Fruit fly (Drosophila melanogaster) whole organism, adult: ENCODE results near the gene Hml.

Experiments
- CG11617 ChIP-seq: fragments of 200-800 bp; sonication (Bioruptor generic); optimal IDR thresholded peaks from 2 replicates; lab custom pipeline; 2017; ENCODE audit warnings: mild to moderate bottlenecking, missing biosample characterization, missing genetic modification reagents, missing genetic modification characterization
- CG12768 ChIP-seq: fragments of 200-800 bp; sonication (Bioruptor generic); optimal IDR thresholded peaks from 2 replicates; lab custom pipeline; 2017; ENCODE audit warnings: missing biosample characterization, missing genetic modification characterization, mild to moderate bottlenecking, moderate library complexity, missing genetic modification reagents
- CG14711 ChIP-seq: fragments of 200-800 bp; sonication (Bioruptor generic); optimal IDR thresholded peaks from 2 replicates; lab custom pipeline; 2018; ENCODE audit warnings: missing biosample characterization, mild to moderate bottlenecking, missing genetic modification characterization, moderate library complexity
- CG1620 ChIP-seq: fragments of 200-800 bp; sonication (Bioruptor generic); optimal IDR thresholded peaks from 2 replicates; lab custom pipeline; 2016; ENCODE audit warnings: missing biosample characterization, missing genetic modification characterization
- CG33017 ChIP-seq: fragments of 200-800 bp; sonication (Bioruptor generic); optimal IDR thresholded peaks from 2 replicates; lab custom pipeline; 2018; ENCODE audit warnings: missing biosample characterization, mild to moderate bottlenecking, missing genetic modification characterization, moderate library complexity
- CG5204 ChIP-seq: fragments of 200-800 bp; sonication (Bioruptor generic); optimal IDR thresholded peaks from 2 replicates; lab custom pipeline; 2016; ENCODE audit warnings: missing biosample characterization, missing genetic modification characterization
- CG7045 ChIP-seq: fragments of 200-800 bp; sonication (Bioruptor generic); optimal IDR thresholded peaks from 2 replicates; lab custom pipeline; 2017; ENCODE audit warnings: missing biosample characterization, mild to moderate bottlenecking, missing genetic modification characterization
- CG7101 ChIP-seq: fragments of 200-800 bp; sonication (Bioruptor generic); optimal IDR thresholded peaks from 2 replicates; lab custom pipeline; 2018; ENCODE audit warnings: missing biosample characterization, mild to moderate bottlenecking, missing genetic modification characterization, moderate library complexity
- Clk ChIP-seq: fragments of 200-800 bp; sonication (Bioruptor generic); optimal IDR thresholded peaks from 2 replicates; lab custom pipeline; 2017; ENCODE audit warnings: missing biosample characterization, missing genetic modification characterization
- Crg-1 ChIP-seq: fragments of 200-800 bp; sonication (Bioruptor generic); optimal IDR thresholded peaks from 2 replicates; lab custom pipeline; 2016; ENCODE audit warnings: missing biosample characterization, missing genetic modification characterization
- Hr96 ChIP-seq: fragments of 200-800 bp; sonication (Bioruptor generic); optimal IDR thresholded peaks from 2 replicates; lab custom pipeline; 2016; ENCODE audit warnings: missing biosample characterization, missing genetic modification characterization
- Mnt ChIP-seq: fragments of 200-800 bp; sonication (Bioruptor generic); optimal IDR thresholded peaks from 2 replicates; lab custom pipeline; 2016; ENCODE audit warnings: missing biosample characterization, mild to moderate bottlenecking, missing genetic modification characterization
- bab1 ChIP-seq: fragments of 200-800 bp; sonication (Bioruptor generic); optimal IDR thresholded peaks from 3 replicates; lab custom pipeline; 2019; ENCODE audit warnings: missing biosample characterization, mild to moderate bottlenecking, missing genetic modification characterization, moderate library complexity
- cic ChIP-seq: fragments of 200-800 bp; sonication (Bioruptor generic); optimal IDR thresholded peaks from 2 replicates; lab custom pipeline; 2017; ENCODE audit warnings: missing biosample characterization, mild to moderate bottlenecking, missing genetic modification characterization, moderate library complexity
- cnc ChIP-seq, 2 experiments: fragments of >200 bp; optimal IDR thresholded peaks; 2 replicates each; lab custom pipeline; 2017
- kay ChIP-seq: fragments of 200-800 bp; sonication (Bioruptor generic); peaks from one replicate; lab custom pipeline; 2016; ENCODE audit warnings: missing biosample characterization, missing genetic modification characterization, borderline replicate concordance
- ovo ChIP-seq: fragments of 200-800 bp; sonication (Bioruptor generic); optimal IDR thresholded peaks from 2 replicates; lab custom pipeline; 2016; ENCODE audit warnings: missing biosample characterization, missing genetic modification characterization
- pad ChIP-seq: fragments of 200-800 bp; sonication (Bioruptor generic); optimal IDR thresholded peaks from 3 replicates; lab custom pipeline; 2017; ENCODE audit warnings: missing biosample characterization, missing genetic modification characterization, mild to moderate bottlenecking, moderate library complexity, missing genetic modification reagents
- tj ChIP-seq: fragments of 200-800 bp; sonication (Bioruptor generic); optimal IDR thresholded peaks from 3 replicates; lab custom pipeline; 2017; ENCODE audit warnings: missing biosample characterization, mild to moderate bottlenecking, missing genetic modification characterization, moderate library complexity
- toe ChIP-seq: fragments of 200-800 bp; sonication (Bioruptor generic); optimal IDR thresholded peaks from 2 replicates; lab custom pipeline; 2016; ENCODE audit warnings: missing biosample characterization, missing genetic modification characterization

The Hml gene

DNA sequence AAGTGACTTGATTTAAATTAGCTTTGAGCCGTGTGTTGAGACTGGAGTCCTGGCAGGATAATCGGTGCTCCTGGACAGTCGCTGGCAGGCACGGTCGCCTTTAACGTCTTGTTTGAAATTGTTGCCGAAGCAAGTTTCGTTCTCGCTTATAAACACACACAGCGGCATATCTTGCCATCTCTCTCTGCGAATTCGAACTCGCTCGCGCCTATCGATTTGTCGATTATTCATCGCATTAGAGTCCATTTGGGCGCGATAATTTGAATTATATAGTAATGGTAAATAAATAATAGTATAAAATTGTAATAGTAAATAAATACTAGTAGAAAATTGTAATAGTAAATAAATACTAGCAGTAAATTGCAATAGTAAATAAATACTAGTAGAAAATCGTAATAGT lies 20.9 kb downstream of the Hml start, which contains the start of gene CG8745:
CG8745 (minus strand) TSS at position 126 of the 400 bp plus-strand sequence.
- no peak for TF ChIP-seq bab1 (GFP tag; lab: Kevin White, UChicago)
- no peak for TF ChIP-seq CG5204 (GFP tag; lab: Kevin White, UChicago)
- no peak for TF ChIP-seq Crg-1 (GFP tag; lab: Kevin White, UChicago)
- TF ChIP-seq cic (GFP tag; lab: Kevin White, UChicago) = no peak
- TF ChIP-seq ovo (GFP tag; lab: Kevin White, UChicago) = no peak
- TF ChIP-seq CG12768 (GFP tag; lab: Kevin White, UChicago) = no peak
- no peak for TF ChIP-seq pad
- no peak for TF ChIP-seq CG7045 (GFP tag; lab: Kevin White, UChicago)
- no peak for TF ChIP-seq CG14711 (tag; lab: Kevin White, UChicago)
- no peak for TF ChIP-seq Mnt (GFP tag; lab: Kevin White, UChicago)
- TF ChIP-seq Hr96 = no peak
- TF ChIP-seq CG7101 (tag; lab: Kevin White, UChicago) = no peak
- TF ChIP-seq Clk (GFP tag; lab: Kevin White, UChicago) = no peak
- no peak for TF ChIP-seq tj (GFP tag; lab: Kevin White, UChicago)
- no peak for TF ChIP-seq CG33017 (tag; lab: Kevin White, UChicago)
- TF ChIP-seq kay = no peak

DNA sequence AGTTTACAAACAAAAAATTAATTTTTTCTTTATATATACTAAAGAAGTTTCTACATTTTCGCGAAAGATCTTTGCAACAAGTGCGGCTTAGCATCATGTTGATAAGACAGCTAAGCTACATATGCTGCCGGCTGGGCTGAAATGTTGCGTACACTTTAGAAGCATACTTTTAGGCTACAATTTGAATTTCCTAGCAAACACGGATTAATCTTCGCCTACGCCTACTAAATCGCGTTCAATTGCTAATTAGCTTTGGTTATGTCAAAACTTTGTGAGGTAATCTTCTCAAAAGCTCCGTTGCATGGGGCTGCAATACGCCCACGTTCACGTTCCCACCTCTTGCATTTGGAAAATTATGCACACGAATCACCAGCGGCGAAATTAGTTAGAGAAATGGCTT lies 31.1 kb downstream of the Hml start:
- TF ChIP-seq kay = no peak

DNA sequence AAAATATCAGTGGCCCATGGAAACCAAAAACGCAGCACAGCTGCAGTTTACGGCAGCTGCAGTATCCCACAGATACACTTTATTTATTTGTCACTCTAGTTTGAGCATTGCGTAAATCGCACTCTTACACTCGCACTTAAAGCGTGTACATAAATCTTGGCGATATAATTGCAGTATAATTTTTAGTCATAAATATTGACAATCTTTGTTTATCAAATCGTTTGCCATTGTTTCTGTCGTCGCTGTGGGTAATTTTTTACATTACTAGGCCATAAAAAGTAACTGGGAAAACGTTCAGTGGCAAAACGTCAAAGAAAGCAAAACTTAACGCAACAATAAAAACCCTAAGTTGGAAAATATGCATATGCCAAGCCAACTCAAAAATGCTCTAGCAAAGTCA lies 32.0 kb downstream of the Hml start:
- no peak for TF ChIP-seq cic (GFP tag; lab: Kevin White, UChicago)
- TF ChIP-seq CG1620 (GFP tag; lab: Kevin White, UChicago) = no peak
- no peak for TF ChIP-seq CG11617
- no peak for TF ChIP-seq Clk (GFP tag; lab: Kevin White, UChicago)
- TF ChIP-seq CG7101 (tag; lab: Kevin White, UChicago) = no peak
- TF ChIP-seq bab1 (GFP tag; lab: Kevin White, UChicago) = no peak
- TF ChIP-seq CG12768 (GFP tag; lab: Kevin White, UChicago) = no peak
- TF ChIP-seq kay = no peak
- no peak for TF ChIP-seq CG14711 (tag; lab: Kevin White, UChicago)
- TF ChIP-seq CG7045 (GFP tag; lab: Kevin White, UChicago) = no peak
- no peak for TF ChIP-seq toe (GFP tag; lab: Kevin White, UChicago)
- TF ChIP-seq cnc (optimal IDR thresholded peaks at IDR 0.05; lab: Kevin White, UChicago) = no peak
- no peak for TF ChIP-seq Mnt (GFP tag; lab: Kevin White, UChicago)
- TF ChIP-seq CG5204 (GFP tag; lab: Kevin White, UChicago) = no peak
- no peak for TF ChIP-seq CG33017 (tag; lab: Kevin White, UChicago)
- no peak for TF ChIP-seq Hr96
- no peak for TF ChIP-seq Crg-1 (GFP tag; lab: Kevin White, UChicago)
- no peak for TF ChIP-seq tj (GFP tag; lab: Kevin White, UChicago)
- no peak for TF ChIP-seq ovo (GFP tag; lab: Kevin White, UChicago)
- TF ChIP-seq pad = no peak

DNA sequence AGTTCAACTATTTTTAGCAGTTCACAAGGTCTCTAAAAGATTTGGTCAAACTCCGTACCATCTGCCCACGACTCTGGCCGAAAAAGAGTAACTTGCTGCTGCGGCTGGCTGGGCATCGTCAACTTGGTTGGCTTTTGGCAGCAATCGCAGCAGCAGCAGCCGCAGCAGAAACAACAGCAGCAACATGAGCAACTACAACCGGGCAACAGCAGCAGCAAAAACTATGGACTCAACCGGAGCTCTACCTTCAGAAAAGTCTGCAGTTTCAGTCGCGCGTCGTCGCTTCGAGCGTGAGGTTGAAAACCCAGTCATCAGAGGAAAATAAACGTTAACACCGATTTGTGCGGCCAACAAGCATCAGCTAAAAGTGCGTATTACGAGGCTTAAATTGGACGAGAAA lies 32.9 kb downstream of the Hml start, which contains the start of gene CG13737:
CG13737 (plus strand) TSS at position 266 of the 400 bp plus-strand sequence.
- TF ChIP-seq tj (GFP tag; lab: Kevin White, UChicago) = no peak
- TF ChIP-seq Crg-1 (GFP tag; lab: Kevin White, UChicago) = no peak
- no peak for TF ChIP-seq CG7101 (tag; lab: Kevin White, UChicago)
- TF ChIP-seq CG11617 = no peak
- TF ChIP-seq CG12768 (GFP tag; lab: Kevin White, UChicago) = no peak
- no peak for TF ChIP-seq kay
- TF ChIP-seq ovo (GFP tag; lab: Kevin White, UChicago) = no peak
- TF ChIP-seq CG1620 (GFP tag; lab: Kevin White, UChicago) = no peak

DNA sequence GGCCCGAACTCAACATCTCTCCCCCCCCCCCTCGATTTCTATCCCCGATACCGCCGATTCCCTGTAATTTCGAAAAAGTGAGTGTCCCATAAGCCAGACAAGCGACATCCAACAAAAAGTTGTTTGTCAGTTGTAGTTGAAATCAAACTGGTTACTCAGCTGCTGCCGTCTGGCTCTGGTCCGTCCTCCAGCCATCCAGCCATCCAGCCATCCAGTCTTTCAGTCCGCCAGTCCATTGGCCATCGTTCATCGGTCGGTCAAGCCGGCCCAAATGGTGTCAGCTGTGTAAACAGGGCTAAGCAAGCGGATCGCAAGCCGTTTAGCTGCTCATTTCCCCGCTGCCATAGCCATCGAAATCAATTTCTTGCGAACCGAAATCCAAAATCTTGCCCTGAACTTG lies 35.7 kb downstream of the Hml start:
- TF ChIP-seq cic (GFP tag; lab: Kevin White, UChicago) (no peak), CG7045 (GFP tag; lab: Kevin White, UChicago) (no peak), kay (no peak), CG11617 (no peak), toe (GFP tag; lab: Kevin White, UChicago) (no peak), tj (GFP tag; lab: Kevin White, UChicago) (no peak), Mnt (GFP tag; lab: Kevin White, UChicago) (no peak), Clk (GFP tag; lab: Kevin White, UChicago) (no peak), CG14711 (tag; lab: Kevin White, UChicago) (no peak), Crg-1 (GFP tag; lab: Kevin White, UChicago) (no peak), Hr96 (no peak), CG33017 (tag; lab: Kevin White, UChicago) (no peak), ovo (GFP tag; lab: Kevin White, UChicago) (no peak), CG12768 (GFP tag; lab: Kevin White, UChicago) (no peak), CG7101 (tag; lab: Kevin White, UChicago) (no peak), CG5204 (GFP tag; lab: Kevin White, UChicago) (no peak), cnc (optimal IDR thresholded peaks at IDR 0.05; lab: Kevin White, UChicago) (no peak), pad (no peak)

DNA sequence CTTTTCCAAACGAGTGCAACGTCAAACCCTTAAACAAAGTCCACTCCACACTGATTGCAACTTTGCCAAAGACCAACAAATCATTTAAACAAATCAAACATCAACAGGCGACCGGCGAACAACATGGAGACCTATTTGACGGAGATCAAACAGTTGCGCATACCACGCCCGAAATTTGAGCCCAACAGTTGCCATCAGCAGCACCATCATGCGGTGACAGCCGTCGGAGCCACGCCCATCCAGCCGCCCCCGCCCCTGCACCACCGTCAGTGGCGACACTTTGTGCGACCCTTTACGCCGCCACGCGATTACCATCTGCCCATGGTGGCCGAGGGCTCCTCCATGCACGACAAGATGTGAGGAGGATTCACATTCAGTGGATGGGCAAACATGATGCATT lies 36.7 kb downstream of the Hml start:
- TF ChIP-seq Crg-1 (GFP tag; lab: Kevin White, UChicago) = no peak
- no peak for TF ChIP-seq CG7101 (tag; lab: Kevin White, UChicago)
- TF ChIP-seq cnc (optimal IDR thresholded peaks at IDR 0.05; lab: Kevin White, UChicago) = no peak
- TF ChIP-seq CG12768 (GFP tag; lab: Kevin White, UChicago) = no peak
- TF ChIP-seq CG11617 = no peak
- TF ChIP-seq ovo (GFP tag; lab: Kevin White, UChicago) = no peak
- TF ChIP-seq CG33017 (tag; lab: Kevin White, UChicago) = no peak
- no peak for TF ChIP-seq toe (GFP tag; lab: Kevin White, UChicago)
- no peak for TF ChIP-seq Mnt (GFP tag; lab: Kevin White, UChicago)
- no peak for TF ChIP-seq kay
- no peak for TF ChIP-seq CG1620 (GFP tag; lab: Kevin White, UChicago)
- no peak for TF ChIP-seq pad
- TF ChIP-seq CG14711 (tag; lab: Kevin White, UChicago) = no peak
- no peak for TF ChIP-seq Clk (GFP tag; lab: Kevin White, UChicago)
- no peak for TF ChIP-seq bab1 (GFP tag; lab: Kevin White, UChicago)
- no peak for TF ChIP-seq cic (GFP tag; lab: Kevin White, UChicago)
- no peak for TF ChIP-seq CG7045 (GFP tag; lab: Kevin White, UChicago)
- no peak for TF ChIP-seq Hr96
- no peak for TF ChIP-seq CG5204 (GFP tag; lab: Kevin White, UChicago)
- no peak for TF ChIP-seq tj (GFP tag; lab: Kevin White, UChicago)
